Worm (Caenorhabditis elegans) whole organism, early embryonic: ENCODE measurements around the gene cah-4.

ENCODE experiments used
- aly-1 ChIP-seq: sonication (generic microtip); optimal IDR thresholded peaks from 2 replicates; lab custom pipeline; 2016; ENCODE audit warnings: missing genetic modification characterization, missing compliant biosample characterization
- ama-1 ChIP-seq: fragments of 150-350 bp; optimal IDR thresholded peaks from 2 replicates; lab custom pipeline; 2014
- flt-1 ChIP-seq: fragments of 200-800 bp; sonication (Bioruptor generic); IDR thresholded peaks from 2 replicates; pipeline ENCODE4 v1.3.6; 2022; ENCODE audit warnings: missing genetic modification characterization, missing compliant biosample characterization
- scrt-1 ChIP-seq: fragments of 200-800 bp; sonication (Bioruptor generic); IDR thresholded peaks from 2 replicates; pipeline ENCODE4 v1.3.6; 2022; ENCODE audit warnings: missing genetic modification characterization, missing compliant biosample characterization
- tra-4 ChIP-seq: sonication (generic microtip); optimal IDR thresholded peaks from 2 replicates; lab custom pipeline; 2017; ENCODE audit warnings: missing genetic modification characterization, missing compliant biosample characterization

ce11 chrX:13541335-13541734, 1.0 kb upstream of the cah-4 start:
- TF ChIP-seq ama-1 (lab: Kevin White, UChicago) (no peak), flt-1 (GFP tag; lab: Robert Waterston, UW) (no peak), scrt-1 (no peak), aly-1 (tag; lab: Kevin White, UChicago) (no peak), tra-4 (tag; lab: Kevin White, UChicago) (no peak)
